Fruit fly (Drosophila melanogaster) Kc167 (cell line): ENCODE results near the gene Oseg4.

Experiments
- Myc ChIP-seq: fragments of >200 bp; optimal IDR thresholded peaks from 2 replicates; lab custom pipeline; 2017; ENCODE audit warnings: missing external identifiers
- h ChIP-seq: fragments of >200 bp; optimal IDR thresholded peaks from 3 replicates; lab custom pipeline; 2018; ENCODE audit warnings: missing external identifiers
- psq ChIP-seq: fragments of >200 bp; optimal IDR thresholded peaks from 2 replicates; lab custom pipeline; 2017; ENCODE audit warnings: missing external identifiers
- ttk ChIP-seq: sonication (Bioruptor generic); optimal IDR thresholded peaks from 2 replicates; lab custom pipeline; 2017; ENCODE audit warnings: missing external identifiers

DNA sequence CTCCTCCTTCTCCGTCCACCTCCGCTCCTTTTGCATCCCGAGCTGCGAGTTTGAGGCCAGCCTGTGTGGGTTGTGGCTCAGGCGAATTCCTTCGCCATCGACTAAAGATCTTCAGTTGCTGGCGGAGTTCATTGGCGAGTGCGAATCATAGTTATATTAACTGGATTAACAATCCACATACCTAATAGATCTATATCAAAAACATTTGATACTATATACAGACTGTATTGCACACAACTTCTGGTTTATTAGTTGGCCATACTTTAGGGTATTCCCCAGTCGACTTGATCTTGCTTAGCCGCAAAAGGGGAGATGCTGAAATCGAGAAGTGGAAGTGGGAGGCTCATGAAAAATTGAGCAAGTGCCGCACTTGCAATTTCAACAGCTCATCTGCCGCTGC is 42.7 kb downstream of the Oseg4 start:
- TF ChIP-seq ttk (lab: Kevin White, UChicago) (no peak), psq (lab: Kevin White, UChicago) (no peak), Myc (no peak), h (lab: Kevin White, UChicago) (no peak)
